Worm (Caenorhabditis elegans): Measurements from ENCODE around the gene F59B2.12.

Gene F59B2.12

ce11 chrIII:9052371-9052978 is 35.1 kb downstream of the F59B2.12 start:
- TF ChIP-seq ceh-30 (tag; optimal IDR thresholded peaks at IDR 0.05) (peak; percentile 71), elt-4 (tag; optimal IDR thresholded peaks at IDR 0.05) (no peak), pros-1 (tag; optimal IDR thresholded peaks at IDR 0.05) (peak; percentile 58), mec-3 (tag; optimal IDR thresholded peaks at IDR 0.05; ENCODE audit: borderline replicate concordance) (no peak), lin-11 (tag; optimal IDR thresholded peaks at IDR 0.05) (peak; percentile 9), nfya-1 (tag; optimal IDR thresholded peaks at IDR 0.05) (peak; percentile 43), rnt-1 (tag; optimal IDR thresholded peaks at IDR 0.05) (no peak), tbx-2 (tag; optimal IDR thresholded peaks at IDR 0.05) (peak; percentile 47), unc-86 (tag; optimal IDR thresholded peaks at IDR 0.05) (no peak), ceh-31 (tag; optimal IDR thresholded peaks at IDR 0.05) (peak; percentile 61), sox-4 (tag; optimal IDR thresholded peaks at IDR 0.05) (peak; percentile 10), unc-55 (GFP tag; optimal IDR thresholded peaks at IDR 0.05) (peak; percentile 27), ama-1 (optimal IDR thresholded peaks at IDR 0.05) (peak; percentile 35), unc-42 (tag; optimal IDR thresholded peaks at IDR 0.05) (peak; percentile 50), ceh-48 (tag; optimal IDR thresholded peaks at IDR 0.05) (no peak), pax-1 (tag; optimal IDR thresholded peaks at IDR 0.05) (no peak), syd-9 (tag; optimal IDR thresholded peaks at IDR 0.05) (peak; percentile 66), dmd-4 (tag; optimal IDR thresholded peaks at IDR 0.05; ENCODE audit: borderline replicate concordance) (no peak), pat-9 (tag; optimal IDR thresholded peaks at IDR 0.05) (no peak), hlh-13 (GFP tag; optimal IDR thresholded peaks at IDR 0.05) (no peak), ceh-18 (tag; optimal IDR thresholded peaks at IDR 0.05) (peak; percentile 16), fax-1 (tag; optimal IDR thresholded peaks at IDR 0.05) (no peak), fkh-6 (tag; optimal IDR thresholded peaks at IDR 0.05) (peak; percentile 57), ceh-45 (GFP tag; IDR thresholded peaks at IDR 0.05) (no peak)

ce11 chrIII:9053263-9053662 is 35.9 kb downstream of the F59B2.12 start:
- TF ChIP-seq hlh-8 (tag; optimal IDR thresholded peaks at IDR 0.05) (no peak), ama-1 (optimal IDR thresholded peaks at IDR 0.05) (peak; percentile 9)

- TF ChIP-seq sdc-2 (tag; optimal IDR thresholded peaks at IDR 0.05) = peak; percentile 8
- no peak for TF ChIP-seq pag-3 (tag; optimal IDR thresholded peaks at IDR 0.05; ENCODE audit: borderline replicate concordance)
- TF ChIP-seq gmeb-2 (tag; optimal IDR thresholded peaks at IDR 0.05) = peak; percentile 53
- TF ChIP-seq che-1 (tag; optimal IDR thresholded peaks at IDR 0.05) = no peak
- TF ChIP-seq tbx-2 (tag; optimal IDR thresholded peaks at IDR 0.05) = peak; percentile 90
- no peak for TF ChIP-seq F13H6.1 (tag; optimal IDR thresholded peaks at IDR 0.05)
- no peak for TF ChIP-seq Y22D7AL.16 (tag; optimal IDR thresholded peaks at IDR 0.05)
- TF ChIP-seq nhr-11 (tag; optimal IDR thresholded peaks at IDR 0.05) = no peak
- TF ChIP-seq tbx-7 (tag; optimal IDR thresholded peaks at IDR 0.05) = no peak
- peak; percentile 97 for TF ChIP-seq unc-55 (GFP tag; optimal IDR thresholded peaks at IDR 0.05)
- peak; percentile 28 for TF ChIP-seq pha-2 (tag; optimal IDR thresholded peaks at IDR 0.05)
- peak; percentile 93 for TF ChIP-seq rnt-1 (tag; optimal IDR thresholded peaks at IDR 0.05)
- TF ChIP-seq ceh-22 (tag; optimal IDR thresholded peaks at IDR 0.05) = peak; percentile 30
- TF ChIP-seq ceh-9 (tag; optimal IDR thresholded peaks at IDR 0.05) = no peak
- TF ChIP-seq hlh-30 (tag; optimal IDR thresholded peaks at IDR 0.05; ENCODE audit: insufficient read depth) = peak; percentile 98
- peak; percentile 38 for TF ChIP-seq madf-2 (tag; optimal IDR thresholded peaks at IDR 0.05)
- TF ChIP-seq ceh-48 (tag; optimal IDR thresholded peaks at IDR 0.05) = peak; percentile 38
- peak; percentile 29 for TF ChIP-seq elt-2 (tag; optimal IDR thresholded peaks at IDR 0.05)
- no peak for TF ChIP-seq fax-1 (tag; optimal IDR thresholded peaks at IDR 0.05)
- TF ChIP-seq elt-4 (tag; optimal IDR thresholded peaks at IDR 0.05) = no peak
- TF ChIP-seq hlh-15 (tag; optimal IDR thresholded peaks at IDR 0.05) = no peak
- peak; percentile 45 for TF ChIP-seq ets-4 (tag; optimal IDR thresholded peaks at IDR 0.05)
- TF ChIP-seq ceh-24 (tag; optimal IDR thresholded peaks at IDR 0.05) = no peak
- no peak for TF ChIP-seq nhr-232 (tag; optimal IDR thresholded peaks at IDR 0.05)
- peak; percentile 87 for TF ChIP-seq syd-9 (tag; optimal IDR thresholded peaks at IDR 0.05)
- no peak for TF ChIP-seq sox-4 (tag; optimal IDR thresholded peaks at IDR 0.05)
- peak; percentile 94 for TF ChIP-seq nfya-1 (tag; optimal IDR thresholded peaks at IDR 0.05)
- peak; percentile 56 for TF ChIP-seq ceh-14 (tag; optimal IDR thresholded peaks at IDR 0.05)
- TF ChIP-seq ceh-18 (tag; optimal IDR thresholded peaks at IDR 0.05) = peak; percentile 81
- TF ChIP-seq dmd-4 (tag; optimal IDR thresholded peaks at IDR 0.05; ENCODE audit: borderline replicate concordance) = no peak
- TF ChIP-seq lin-11 (tag; optimal IDR thresholded peaks at IDR 0.05) = no peak
- TF ChIP-seq odd-2 (tag; optimal IDR thresholded peaks at IDR 0.05) = no peak
- peak; percentile 93 for TF ChIP-seq ceh-31 (tag; optimal IDR thresholded peaks at IDR 0.05)
- TF ChIP-seq sox-2 (GFP tag; IDR thresholded peaks at IDR 0.05) = peak; percentile 58
- TF ChIP-seq pat-9 (tag; optimal IDR thresholded peaks at IDR 0.05) = no peak
- TF ChIP-seq ceh-34 (tag; optimal IDR thresholded peaks at IDR 0.05) = peak; percentile 85
Observed at ce11 chrIII:9053740-9054252, 36.4 kb downstream of the F59B2.12 start, which contains the start of gene R107.5. TSS of gene R107.5 (minus strand) at chrIII:9053790.
